Worm (Caenorhabditis elegans) whole organism, L4/young adult: ENCODE data around the gene H04D03.6.

Experiments
- W03F9.2 ChIP-seq: fragments of 150-350 bp; optimal IDR thresholded peaks from 2 replicates; lab custom pipeline; 2014; ENCODE audit warnings: missing biosample characterization, missing genetic modification characterization
- dao-5 ChIP-seq: sonication (generic microtip); optimal IDR thresholded peaks from 2 replicates; lab custom pipeline; 2016; ENCODE audit warnings: missing genotype, missing genetic modification characterization, moderate library complexity, missing compliant biosample characterization
- him-1 ChIP-seq: sonication (generic microtip); optimal IDR thresholded peaks from 2 replicates; lab custom pipeline; 2016; ENCODE audit warnings: missing genotype, missing genetic modification reagents, missing genetic modification characterization, missing compliant biosample characterization

The H04D03.6 gene

ce11 chrIII:10442355-10443140 is 3.9 kb upstream of the H04D03.6 start, which contains the start of the genes H04D03.2 and ecps-2:
Gene H04D03.2 (minus strand): TSS chrIII:10442405.
Gene ecps-2 (plus strand): TSS chrIII:10443090.
- TF ChIP-seq him-1 (tag; lab: Kevin White, UChicago), result no peak
- no peak for TF ChIP-seq W03F9.2
- TF ChIP-seq dao-5 (tag; lab: Kevin White, UChicago), result no peak

DNA sequence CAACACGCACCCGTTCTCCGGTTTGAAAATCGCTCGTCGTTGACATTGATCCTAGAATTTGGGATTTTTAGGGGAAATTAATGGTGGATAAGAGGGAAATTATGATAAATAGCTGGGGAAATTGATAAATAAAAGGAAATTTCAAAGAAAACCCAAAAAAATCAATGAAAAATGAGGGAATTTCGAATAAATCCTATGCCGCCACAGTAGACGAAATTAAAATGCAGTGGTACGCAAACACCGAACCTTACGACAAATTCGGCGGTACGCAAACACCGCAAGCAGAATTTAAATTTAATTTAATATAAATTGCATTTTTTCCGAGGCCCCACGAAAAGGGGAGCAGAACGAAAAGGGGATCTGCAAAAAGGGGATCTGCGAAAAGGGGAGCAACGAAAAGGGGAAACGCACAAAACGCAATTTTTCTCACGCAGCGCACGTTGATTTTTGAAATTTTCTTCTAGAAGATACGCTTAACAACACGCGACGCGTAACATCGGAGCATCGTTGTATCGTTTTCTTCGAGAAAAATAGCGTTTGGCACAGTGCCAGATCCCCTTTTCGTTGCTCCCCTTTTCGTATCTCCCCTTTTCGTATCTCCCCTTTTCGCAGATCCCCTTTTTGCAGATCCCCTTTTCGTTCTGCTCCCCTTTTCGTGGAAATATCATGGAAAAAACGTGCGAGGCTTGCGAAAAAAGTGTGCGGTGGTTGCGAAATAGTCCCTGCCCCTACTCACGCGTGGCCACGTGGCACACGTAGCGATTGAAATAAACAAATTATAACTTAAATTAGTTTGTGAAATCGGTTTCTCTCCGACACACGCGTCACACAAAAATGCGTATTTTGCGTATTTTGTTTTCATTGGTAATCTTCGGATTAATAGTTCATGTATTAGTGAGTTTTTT is 2.5 kb downstream of the H04D03.6 start, which contains the start of the genes smrd-1 and enu-3.1:
Gene smrd-1 (minus strand): TSS at position 51 of the 905 bp plus-strand sequence.
Gene enu-3.1 (plus strand): TSS at position 339 of the 905 bp plus-strand sequence.
- TF ChIP-seq W03F9.2, result peak; percentile 15
- TF ChIP-seq him-1 (tag; lab: Kevin White, UChicago), result peak; percentile 6

DNA sequence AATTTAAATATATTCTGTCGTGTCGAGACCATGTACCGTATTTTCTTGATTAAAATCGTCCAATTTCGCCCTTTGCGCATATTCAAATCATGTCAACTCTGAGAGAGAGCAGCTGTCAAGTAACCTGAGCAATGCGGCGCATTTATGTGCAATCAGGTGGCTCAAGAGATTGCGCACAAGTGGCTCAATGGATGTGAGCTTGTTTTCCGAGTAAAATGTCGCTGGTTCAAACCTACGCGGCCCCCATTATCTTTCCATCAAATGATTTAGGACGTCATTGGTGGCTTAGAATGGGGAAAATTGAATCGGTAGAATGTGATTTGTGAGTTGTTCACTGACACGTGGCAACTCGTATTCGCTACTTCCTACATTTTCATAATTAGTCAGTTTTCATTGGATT is 6.6 kb downstream of the H04D03.6 start:
- TF ChIP-seq dao-5 (tag; lab: Kevin White, UChicago) (no peak), him-1 (tag; lab: Kevin White, UChicago) (peak; percentile 2)

DNA sequence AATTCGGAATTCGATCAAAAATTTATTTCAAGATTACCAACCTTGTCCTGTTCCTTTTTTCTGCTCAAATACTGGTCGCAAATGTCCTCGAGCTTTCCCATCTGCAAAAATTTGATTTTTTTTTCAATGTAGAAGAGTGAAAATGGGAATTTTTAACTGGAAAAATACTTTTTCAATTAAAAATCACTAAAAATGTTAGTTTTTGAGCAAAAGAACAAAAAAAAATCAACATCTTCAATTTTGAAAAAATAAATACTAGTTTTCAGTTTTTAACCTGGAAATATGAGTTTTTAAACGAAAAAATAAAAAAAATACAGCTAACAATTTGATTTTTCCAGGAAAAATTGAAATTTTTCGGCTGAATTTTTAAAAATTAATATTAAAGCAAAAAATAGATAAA is 10.8 kb downstream of the H04D03.6 start, which contains the start of gene prp-3:
Gene prp-3 (minus strand): TSS at position 101 of the 400 bp plus-strand sequence.
- TF ChIP-seq him-1 (tag; lab: Kevin White, UChicago) (no peak), W03F9.2 (no peak), dao-5 (tag; lab: Kevin White, UChicago) (no peak)

- no peak for TF ChIP-seq W03F9.2
- no peak for TF ChIP-seq dao-5 (tag; lab: Kevin White, UChicago)
- no peak for TF ChIP-seq him-1 (tag; lab: Kevin White, UChicago)
Measured at ce11 chrIII:10423906-10424305, 14.8 kb downstream of the H04D03.6 start, which contains the start of gene M03C11.6. Gene M03C11.6 (minus strand): TSS chrIII:10424006.

- no peak for TF ChIP-seq W03F9.2
- TF ChIP-seq him-1 (tag; lab: Kevin White, UChicago), result no peak
- TF ChIP-seq dao-5 (tag; lab: Kevin White, UChicago), result no peak
Measured at ce11 chrIII:10421680-10422079, 17.0 kb downstream of the H04D03.6 start.

- TF ChIP-seq dao-5 (tag; lab: Kevin White, UChicago) (no peak), W03F9.2 (no peak), him-1 (tag; lab: Kevin White, UChicago) (no peak)
Measured at ce11 chrIII:10415822-10416221, 22.9 kb downstream of the H04D03.6 start, which contains the start of gene ymel-1. Gene ymel-1 (plus strand): TSS chrIII:10416139.

DNA sequence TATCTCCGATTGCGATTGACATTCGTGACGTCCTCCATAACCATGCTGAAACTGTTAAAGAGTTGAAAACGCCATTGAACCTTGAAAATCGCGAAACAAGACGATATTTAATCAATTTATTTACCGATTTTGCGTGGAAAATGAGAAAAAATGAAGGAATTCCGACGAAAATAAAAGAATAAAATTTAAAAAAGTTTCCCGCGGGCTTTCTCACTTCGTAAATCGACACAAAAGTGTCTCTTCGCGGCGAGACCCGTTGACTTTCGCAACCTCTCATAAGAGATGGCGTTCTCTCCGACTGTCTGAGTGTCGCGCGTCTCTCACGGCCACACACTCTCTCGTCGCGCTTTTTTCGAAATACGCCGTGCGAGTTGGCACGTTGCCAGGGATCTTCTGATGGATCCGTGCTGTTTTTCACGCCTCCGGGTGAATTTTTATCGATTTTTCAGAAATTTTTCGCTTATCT is 31.4 kb downstream of the H04D03.6 start, which contains the start of gene hat-1:
Gene hat-1 (minus strand): TSS at position 51 of the 466 bp plus-strand sequence.
- TF ChIP-seq W03F9.2 (peak; percentile 91), dao-5 (tag; lab: Kevin White, UChicago) (no peak), him-1 (tag; lab: Kevin White, UChicago) (peak; percentile 90)

DNA sequence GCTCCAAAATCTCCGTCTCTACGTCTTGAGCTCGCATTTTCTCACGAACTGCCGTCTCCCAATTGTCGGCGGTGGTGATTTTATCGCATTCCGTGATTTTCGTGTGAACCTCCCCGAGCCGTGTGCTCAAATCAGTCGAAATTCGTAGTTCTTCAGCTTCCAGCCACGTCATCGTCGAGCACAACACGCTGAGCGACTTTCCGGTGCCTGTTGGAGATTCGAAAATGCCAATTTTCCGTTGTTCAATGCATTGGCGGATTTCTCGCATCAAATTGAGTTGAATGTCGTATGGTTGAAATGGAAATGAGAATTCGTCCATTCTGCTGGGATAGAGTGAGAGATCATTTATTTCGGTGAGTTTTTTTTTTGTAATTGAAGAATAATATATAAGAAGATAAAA is 33.8 kb downstream of the H04D03.6 start, which contains the start of the genes M03C11.3 and chl-1:
Gene M03C11.3 (plus strand): TSS at position 153 of the 400 bp plus-strand sequence.
Gene chl-1 (minus strand): TSS at position 323 of the 400 bp plus-strand sequence.
- TF ChIP-seq dao-5 (tag; lab: Kevin White, UChicago), result no peak
- TF ChIP-seq him-1 (tag; lab: Kevin White, UChicago), result no peak
- no peak for TF ChIP-seq W03F9.2

DNA sequence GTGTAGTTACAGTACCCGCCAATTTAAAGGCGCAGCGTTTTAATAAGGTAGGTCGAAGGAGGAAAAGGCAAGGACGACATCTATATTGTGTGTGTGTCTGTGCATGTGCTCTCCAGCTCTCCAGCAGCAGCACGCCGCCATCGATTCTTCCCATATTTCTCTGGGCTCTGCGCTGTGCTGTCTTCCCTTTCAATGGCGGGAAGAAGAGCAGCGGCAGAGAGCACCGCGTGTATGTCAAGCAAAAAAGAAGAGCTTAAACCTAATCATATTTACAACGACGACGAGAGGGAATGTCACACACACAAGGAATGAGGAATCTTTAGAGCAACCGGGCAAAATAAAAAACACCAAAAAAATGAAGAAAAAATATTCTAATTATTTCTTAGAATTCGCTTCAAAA is 39.8 kb downstream of the H04D03.6 start:
- peak; percentile 22 for TF ChIP-seq him-1 (tag; lab: Kevin White, UChicago)
- TF ChIP-seq W03F9.2, result no peak

- TF ChIP-seq dao-5 (tag; lab: Kevin White, UChicago) (no peak), him-1 (tag; lab: Kevin White, UChicago) (no peak), W03F9.2 (no peak)
Measured at ce11 chrIII:10396891-10397502, 41.7 kb downstream of the H04D03.6 start.

DNA sequence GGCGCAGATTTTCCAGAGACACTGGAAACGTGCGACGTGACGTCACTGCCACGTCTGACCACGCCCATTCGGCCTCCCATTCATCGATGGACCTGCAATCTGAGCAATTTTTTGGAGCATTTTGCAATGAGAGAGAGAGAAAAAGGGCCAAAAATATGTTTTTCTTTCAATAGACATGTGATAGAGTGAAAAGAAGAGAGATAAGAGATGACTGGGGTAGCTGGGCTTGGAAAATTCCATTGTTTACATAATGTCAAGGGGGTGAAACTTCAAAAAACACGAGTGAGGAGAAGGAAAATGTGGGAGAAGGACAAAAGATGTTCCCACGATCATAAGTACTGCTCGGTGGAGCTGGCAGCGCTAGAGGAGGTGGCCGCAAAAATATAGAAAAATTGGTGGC is 42.7 kb downstream of the H04D03.6 start, which contains the start of gene M03C11.1:
Gene M03C11.1 (minus strand): TSS at position 101 of the 400 bp plus-strand sequence.
- no peak for TF ChIP-seq him-1 (tag; lab: Kevin White, UChicago)
- TF ChIP-seq dao-5 (tag; lab: Kevin White, UChicago), result no peak
- no peak for TF ChIP-seq W03F9.2

ce11 chrIII:10391628-10392027 is 47.1 kb downstream of the H04D03.6 start, which contains the start of gene M03C11.9:
Gene M03C11.9 (minus strand): TSS chrIII:10391728.
- TF ChIP-seq dao-5 (tag; lab: Kevin White, UChicago) (no peak), him-1 (tag; lab: Kevin White, UChicago) (no peak), W03F9.2 (no peak)
